Fruit fly (Drosophila melanogaster) whole organism, pupa: ENCODE measurements around the gene CG11679.

ENCODE experiments used
- CG12605 ChIP-seq: fragments of 200-800 bp; sonication (Bioruptor generic); IDR thresholded peaks from 2 replicates; pipeline ENCODE4 v1.3.6; 2022; ENCODE audit warnings: missing biosample characterization, missing genetic modification characterization
- CG14655 ChIP-seq: fragments of 200-800 bp; sonication (Bioruptor generic); optimal IDR thresholded peaks from 3 replicates; lab custom pipeline; 2017; ENCODE audit warnings: mild to moderate bottlenecking, missing biosample characterization, missing genetic modification reagents, missing genetic modification characterization
- CG32121 ChIP-seq: fragments of 200-800 bp; sonication (Bioruptor generic); IDR thresholded peaks from 2 replicates; pipeline ENCODE4 v1.3.6; 2022; ENCODE audit warnings: missing biosample characterization, missing genetic modification characterization
- CG34367 ChIP-seq: fragments of 200-800 bp; sonication (Bioruptor generic); optimal IDR thresholded peaks from 2 replicates; lab custom pipeline; 2018; ENCODE audit warnings: missing biosample characterization, mild to moderate bottlenecking, missing genetic modification characterization
- CG8159 ChIP-seq: fragments of 200-800 bp; sonication (Bioruptor generic); optimal IDR thresholded peaks from 3 replicates; lab custom pipeline; 2018; ENCODE audit warnings: missing biosample characterization, mild to moderate bottlenecking, missing genetic modification characterization, moderate library complexity
- CG8301 ChIP-seq: fragments of 200-800 bp; sonication (Bioruptor generic); optimal IDR thresholded peaks from 2 replicates; lab custom pipeline; 2018; ENCODE audit warnings: missing biosample characterization, mild to moderate bottlenecking, missing genetic modification characterization
- D1 ChIP-seq: fragments of 200-800 bp; sonication (Bioruptor generic); optimal IDR thresholded peaks from 2 replicates; lab custom pipeline; 2018; ENCODE audit warnings: missing biosample characterization, mild to moderate bottlenecking, missing genetic modification characterization, moderate library complexity
- EcR ChIP-seq: fragments of 200-800 bp; sonication (Bioruptor generic); optimal IDR thresholded peaks from 3 replicates; lab custom pipeline; 2019; ENCODE audit warnings: missing biosample characterization, missing genetic modification characterization, mild to moderate bottlenecking, moderate library complexity, missing genetic modification reagents
- Pif1A ChIP-seq: fragments of 200-800 bp; sonication (Bioruptor generic); optimal IDR thresholded peaks from 3 replicates; lab custom pipeline; 2016; ENCODE audit warnings: missing biosample characterization, missing genetic modification characterization
- gl ChIP-seq: fragments of 200-800 bp; sonication (Bioruptor generic); optimal IDR thresholded peaks from 2 replicates; lab custom pipeline; 2018; ENCODE audit warnings: missing biosample characterization, mild to moderate bottlenecking, missing genetic modification characterization

DNA sequence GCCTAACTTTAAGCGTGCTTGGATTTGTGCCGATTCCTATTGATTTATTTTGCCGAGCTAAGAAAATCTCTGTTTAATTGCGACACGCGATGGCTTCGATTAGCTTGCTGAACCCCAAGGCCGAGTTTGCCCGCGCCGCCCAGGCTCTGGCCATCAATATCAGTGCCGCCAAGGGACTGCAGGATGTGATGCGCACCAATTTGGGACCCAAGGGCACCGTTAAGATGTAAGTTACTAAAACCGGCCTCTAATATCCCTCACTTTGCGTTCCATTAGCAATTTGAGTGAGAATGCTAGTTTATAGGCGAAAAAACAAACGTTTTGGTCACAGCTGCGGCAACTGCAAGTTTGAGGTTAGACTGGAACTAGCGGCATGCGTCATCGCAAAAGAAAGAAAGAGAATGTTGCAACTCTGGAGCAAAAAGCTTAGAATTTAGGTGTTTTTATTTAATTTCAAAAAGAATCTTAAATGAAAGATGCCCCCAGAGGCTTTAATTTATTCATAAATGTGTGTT is 8.0 kb upstream of the CG11679 start:
- TF ChIP-seq CG8301 (tag; lab: Kevin White, UChicago), result no peak
- TF ChIP-seq CG32121 (GFP tag; lab: Robert Waterston, UW), result no peak
- TF ChIP-seq CG8159, result no peak
- TF ChIP-seq CG12605, result no peak
- TF ChIP-seq CG34367 (tag; lab: Kevin White, UChicago), result no peak
- no peak for TF ChIP-seq Pif1A
- TF ChIP-seq EcR (GFP tag; lab: Kevin White, UChicago), result no peak
- no peak for TF ChIP-seq D1 (tag; lab: Kevin White, UChicago)
- no peak for TF ChIP-seq gl (tag; lab: Kevin White, UChicago)
- no peak for TF ChIP-seq CG14655 (GFP tag; lab: Kevin White, UChicago)
